Worm (Caenorhabditis elegans): ENCODE measurements around the gene lgc-33.
A peak's percentile ranks its signal among the peaks of the same experiment; 100 is the strongest.

DNA sequence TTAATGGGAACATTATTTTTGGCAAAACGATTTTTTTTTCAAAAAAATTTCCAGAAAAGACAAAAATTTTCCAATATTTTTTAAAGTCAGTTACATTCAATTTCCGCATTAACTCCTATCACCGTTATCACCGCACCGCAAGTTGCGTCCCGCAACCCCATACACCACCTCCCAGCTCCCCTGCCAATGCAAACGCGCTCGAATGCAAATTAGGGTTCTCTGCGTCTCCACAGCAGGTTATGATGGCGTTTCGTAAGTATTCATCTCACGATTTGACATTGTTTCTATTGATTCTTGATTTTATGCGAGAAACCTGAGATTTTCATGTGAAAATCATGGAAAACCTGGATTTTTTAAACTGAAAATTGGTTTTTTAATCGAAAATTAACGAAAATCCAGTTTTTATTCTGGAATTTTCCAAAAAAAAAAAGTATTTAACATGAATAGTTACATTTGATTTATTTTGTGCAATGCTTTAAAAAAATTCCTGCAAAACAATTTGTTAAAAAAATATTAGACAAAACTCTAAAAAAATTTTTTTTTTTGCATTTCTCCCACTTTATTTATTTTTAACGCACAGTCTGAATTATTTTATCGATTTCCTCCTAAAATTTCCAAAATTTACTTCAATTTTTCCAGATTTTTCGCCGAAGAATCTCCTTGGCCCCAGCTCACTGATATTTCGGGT is 39.6 kb downstream of the lgc-33 start, which contains the start of gene mak-2:
- TF ChIP-seq eyg-1 (tag; optimal IDR thresholded peaks at IDR 0.05) (no peak), ets-4 (tag; optimal IDR thresholded peaks at IDR 0.05) (no peak), hlh-30 (tag; optimal IDR thresholded peaks at IDR 0.05; ENCODE audit: insufficient read depth) (no peak), dmd-4 (tag; optimal IDR thresholded peaks at IDR 0.05; ENCODE audit: borderline replicate concordance) (no peak), madf-2 (tag; optimal IDR thresholded peaks at IDR 0.05) (no peak), unc-42 (tag; optimal IDR thresholded peaks at IDR 0.05) (peak; percentile 83), pha-4 (tag; optimal IDR thresholded peaks at IDR 0.05) (no peak), ceh-22 (tag; optimal IDR thresholded peaks at IDR 0.05) (no peak), rnt-1 (tag; optimal IDR thresholded peaks at IDR 0.05) (peak; percentile 23)
